Fruit fly (Drosophila melanogaster): ENCODE measurements around the gene Hsp70Bc.

dm6 chr3R:12548229-12548628 lies 39.4 kb downstream of the Hsp70Bc start, which contains the start of gene Octbeta3R:
- TF ChIP-seq insv (optimal IDR thresholded peaks at IDR 0.05) (no peak), ttk (optimal IDR thresholded peaks at IDR 0.05) (no peak)

Data from Kc167 (cell line).